Worm (Caenorhabditis elegans): ENCODE data around the gene Y82E9BR.3.

DNA sequence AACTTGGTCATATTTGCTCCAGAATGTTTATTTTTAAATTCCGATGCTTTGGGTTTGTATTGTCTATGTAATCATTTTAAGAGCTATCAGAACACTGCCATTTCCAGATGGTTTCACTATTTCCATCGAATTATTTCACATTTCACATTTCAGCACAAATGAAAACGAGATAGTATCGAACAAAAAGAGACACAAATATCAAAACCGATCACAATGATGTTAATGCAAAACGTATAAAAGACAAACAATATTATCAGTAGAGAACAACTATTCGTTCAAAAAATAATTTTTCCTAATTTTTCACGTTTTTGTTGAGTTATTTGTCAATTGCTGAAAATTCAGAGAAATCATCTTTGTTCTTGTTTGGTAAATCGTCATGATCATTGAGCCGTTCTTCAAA, 23.6 kb upstream of the Y82E9BR.3 start:
- no peak for TF ChIP-seq ama-1 (optimal IDR thresholded peaks at IDR 0.05)
- TF ChIP-seq F13C5.2 (tag; optimal IDR thresholded peaks at IDR 0.05): no peak
- TF ChIP-seq hmbx-1 (tag; optimal IDR thresholded peaks at IDR 0.05): no peak
- no peak for TF ChIP-seq pes-1 (GFP tag; IDR thresholded peaks at IDR 0.05)

All from whole organism, early embryonic.